Worm (Caenorhabditis elegans) whole organism, L2 larva: ENCODE data around the gene F10B5.3.

Experiments
- R02D3.7 ChIP-seq: fragments of 150-350 bp; optimal IDR thresholded peaks from 2 replicates; lab custom pipeline; 2014; ENCODE audit warnings: missing biosample characterization, missing genetic modification characterization
- Y55F3AM.14 ChIP-seq: fragments of 200-800 bp; sonication (Bioruptor generic); optimal IDR thresholded peaks from 2 replicates; lab custom pipeline; 2018; ENCODE audit warnings: mild to moderate bottlenecking, missing genetic modification characterization, missing compliant biosample characterization
- blmp-1 ChIP-seq: sonication (generic microtip); optimal IDR thresholded peaks from 2 replicates; lab custom pipeline; 2017; ENCODE audit warnings: missing genetic modification characterization, mild to moderate bottlenecking, missing compliant biosample characterization, antibody characterized with exemption, moderate library complexity; ENCODE audit not compliant: insufficient read depth
- ceh-16 ChIP-seq: fragments of 150-350 bp; optimal IDR thresholded peaks from 2 replicates; lab custom pipeline; 2014; ENCODE audit warnings: missing biosample characterization, missing genetic modification characterization
- ceh-82 ChIP-seq: fragments of 150-350 bp; optimal IDR thresholded peaks from 2 replicates; lab custom pipeline; 2014; ENCODE audit warnings: missing biosample characterization, missing genetic modification characterization
- crh-2 ChIP-seq: sonication (generic microtip); optimal IDR thresholded peaks from 2 replicates; lab custom pipeline; 2017; ENCODE audit warnings: missing biosample characterization, missing genetic modification characterization
- egl-27 ChIP-seq: sonication (generic microtip); optimal IDR thresholded peaks from 3 replicates; lab custom pipeline; 2017; ENCODE audit warnings: missing biosample characterization, missing genetic modification reagents, missing genetic modification characterization
- elt-1 ChIP-seq: fragments of 150-350 bp; optimal IDR thresholded peaks from 2 replicates; lab custom pipeline; 2014; ENCODE audit warnings: missing biosample characterization, missing genetic modification characterization
- elt-3 ChIP-seq: sonication (generic microtip); optimal IDR thresholded peaks from 2 replicates; lab custom pipeline; 2017; ENCODE audit warnings: missing biosample characterization, missing genetic modification characterization
- fos-1 ChIP-seq: fragments of 150-350 bp; optimal IDR thresholded peaks from 2 replicates; lab custom pipeline; 2014; ENCODE audit warnings: missing biosample characterization, missing genetic modification characterization
- lin-13 ChIP-seq: fragments of 150-350 bp; optimal IDR thresholded peaks from 2 replicates; lab custom pipeline; 2014; ENCODE audit warnings: missing biosample characterization, missing genetic modification reagents, missing genetic modification characterization
- lin-39 ChIP-seq: fragments of 150-350 bp; optimal IDR thresholded peaks from 2 replicates; lab custom pipeline; 2014; ENCODE audit warnings: missing biosample characterization, missing genetic modification reagents, missing genetic modification characterization
- lsy-2 ChIP-seq, 2 experiments: fragments of 150-350 bp in 1 of 2; sonication (generic microtip) in 1 of 2; optimal IDR thresholded peaks; 2 replicates each; lab custom pipeline; 2014 to 2017; ENCODE audit warnings: missing biosample characterization in 2 of 2, missing genetic modification characterization in 2 of 2
- mab-5 ChIP-seq: fragments of 150-350 bp; optimal IDR thresholded peaks from 2 replicates; lab custom pipeline; 2014; ENCODE audit warnings: missing biosample characterization, missing genetic modification characterization
- mbf-1 ChIP-seq: sonication (generic microtip); optimal IDR thresholded peaks from 2 replicates; lab custom pipeline; 2017; ENCODE audit warnings: missing biosample characterization, missing genetic modification characterization
- nhr-10 ChIP-seq: sonication (generic microtip); optimal IDR thresholded peaks from 2 replicates; lab custom pipeline; 2017; ENCODE audit warnings: missing biosample characterization, missing genetic modification characterization
- nhr-11 ChIP-seq: fragments of 150-350 bp; optimal IDR thresholded peaks from 2 replicates; lab custom pipeline; 2014; ENCODE audit warnings: missing biosample characterization, missing genetic modification characterization
- nhr-12 ChIP-seq: fragments of 150-350 bp; optimal IDR thresholded peaks from 2 replicates; lab custom pipeline; 2014; ENCODE audit warnings: missing biosample characterization, missing genetic modification characterization
- nhr-129 ChIP-seq: fragments of 150-350 bp; optimal IDR thresholded peaks from 2 replicates; lab custom pipeline; 2014; ENCODE audit warnings: missing biosample characterization, missing genetic modification characterization
- nhr-23 ChIP-seq: fragments of 150-350 bp; optimal IDR thresholded peaks from 2 replicates; lab custom pipeline; 2014; ENCODE audit warnings: missing biosample characterization, missing genetic modification reagents, missing genetic modification characterization
- nhr-237 ChIP-seq: fragments of 150-350 bp; optimal IDR thresholded peaks from 2 replicates; lab custom pipeline; 2014; ENCODE audit warnings: missing biosample characterization, missing genetic modification characterization
- nhr-25 ChIP-seq: fragments of 150-350 bp; sonication (generic microtip); optimal IDR thresholded peaks from 3 replicates; lab custom pipeline; 2014; ENCODE audit warnings: missing biosample characterization, missing genetic modification characterization
- nhr-6 ChIP-seq: fragments of 150-350 bp; optimal IDR thresholded peaks from 2 replicates; lab custom pipeline; 2014; ENCODE audit warnings: missing biosample characterization, missing genetic modification characterization
- nhr-77 ChIP-seq: fragments of 150-350 bp; optimal IDR thresholded peaks from 2 replicates; lab custom pipeline; 2014; ENCODE audit warnings: missing biosample characterization, missing genetic modification characterization
- peb-1 ChIP-seq: fragments of 150-350 bp; optimal IDR thresholded peaks from 2 replicates; lab custom pipeline; 2014; ENCODE audit warnings: missing biosample characterization, missing genetic modification characterization
- sem-4 ChIP-seq: fragments of 150-350 bp; optimal IDR thresholded peaks from 2 replicates; lab custom pipeline; 2014; ENCODE audit warnings: missing biosample characterization, missing genetic modification reagents, missing genetic modification characterization
- sma-3 ChIP-seq: sonication (generic microtip); optimal IDR thresholded peaks from 2 replicates; lab custom pipeline; 2016; ENCODE audit warnings: missing genetic modification reagents, missing genetic modification characterization, missing compliant biosample characterization
- sma-9 ChIP-seq, 2 experiments: fragments of 150-350 bp in 1 of 2; sonication (generic microtip) in 1 of 2; optimal IDR thresholded peaks; 2 replicates each; lab custom pipeline; 2014 to 2016; ENCODE audit warnings: missing genetic modification characterization in 2 of 2, mild to moderate bottlenecking in 1 of 2, missing biosample characterization in 1 of 2, missing compliant biosample characterization in 1 of 2, missing genetic modification reagents in 1 of 2, moderate library complexity in 1 of 2
- snpc-4 ChIP-seq: fragments of 150-350 bp; optimal IDR thresholded peaks from 2 replicates; lab custom pipeline; 2014; ENCODE audit warnings: missing biosample characterization, missing genetic modification characterization
- unc-39 ChIP-seq: fragments of 150-350 bp; optimal IDR thresholded peaks from 2 replicates; lab custom pipeline; 2014; ENCODE audit warnings: missing biosample characterization, missing genetic modification characterization
- unc-55 ChIP-seq: fragments of 150-350 bp; sonication (generic microtip); optimal IDR thresholded peaks from 3 replicates; lab custom pipeline; 2014; ENCODE audit warnings: missing biosample characterization, missing genetic modification reagents, missing genetic modification characterization
- unc-62 ChIP-seq: fragments of 150-350 bp; optimal IDR thresholded peaks from 2 replicates; lab custom pipeline; 2014; ENCODE audit warnings: missing biosample characterization, missing genetic modification reagents, missing genetic modification characterization
- zag-1 ChIP-seq: fragments of 150-350 bp; optimal IDR thresholded peaks from 2 replicates; lab custom pipeline; 2014; ENCODE audit warnings: missing biosample characterization, missing genetic modification characterization
- ztf-1 ChIP-seq: fragments of 200-800 bp; sonication (Bioruptor generic); conservative IDR thresholded peaks from 2 replicates; pipeline ENCODE4 v1.3.6; 2022; ENCODE audit warnings: missing genetic modification characterization, missing compliant biosample characterization
- ztf-11 ChIP-seq: sonication (generic microtip); optimal IDR thresholded peaks from 2 replicates; lab custom pipeline; 2017; ENCODE audit warnings: missing biosample characterization, missing genetic modification characterization
- ztf-4 ChIP-seq: fragments of 150-350 bp; optimal IDR thresholded peaks from 2 replicates; lab custom pipeline; 2014; ENCODE audit warnings: missing biosample characterization, missing genetic modification characterization

The F10B5.3 gene

ce11 chrII:8181437-8181836 lies 31.6 kb upstream of the F10B5.3 start, which contains the start of gene dylt-3:
Gene dylt-3 (plus strand): TSS chrII:8181737.
- TF ChIP-seq fos-1 (tag; lab: Kevin White, UChicago) (no peak), nhr-6 (tag; lab: Kevin White, UChicago) (no peak), elt-3 (tag; lab: Kevin White, UChicago) (no peak), nhr-237 (tag; lab: Kevin White, UChicago) (no peak), ztf-1 (GFP tag; lab: Robert Waterston, UW) (no peak), blmp-1 (tag; lab: Kevin White, UChicago) (no peak), nhr-11 (tag; lab: Kevin White, UChicago) (no peak), lsy-2 (tag; optimal IDR thresholded peaks at IDR 0.05; lab: Kevin White, UChicago) (no peak), sma-9 (GFP tag; optimal IDR thresholded peaks at IDR 0.05; lab: Kevin White, UChicago) (no peak), sma-9 (tag; optimal IDR thresholded peaks at IDR 0.05; lab: Kevin White, UChicago) (no peak), sma-3 (GFP tag; lab: Kevin White, UChicago) (no peak), mbf-1 (tag; lab: Kevin White, UChicago) (no peak), ceh-82 (tag; lab: Kevin White, UChicago) (no peak), unc-39 (tag; lab: Kevin White, UChicago) (no peak), sem-4 (tag; lab: Kevin White, UChicago) (no peak), nhr-10 (no peak)

- no peak for TF ChIP-seq nhr-237 (tag; lab: Kevin White, UChicago)
- no peak for TF ChIP-seq nhr-23 (tag; lab: Kevin White, UChicago)
- TF ChIP-seq Y55F3AM.14 (GFP tag; lab: Kevin White, UChicago), result no peak
- TF ChIP-seq peb-1, result no peak
- no peak for TF ChIP-seq ceh-16 (tag; lab: Kevin White, UChicago)
- TF ChIP-seq egl-27, result no peak
- TF ChIP-seq ztf-11 (tag; lab: Kevin White, UChicago), result no peak
- no peak for TF ChIP-seq fos-1 (tag; lab: Kevin White, UChicago)
- TF ChIP-seq zag-1, result no peak
These were observed 30.5 kb upstream of the F10B5.3 start, which contains the start of gene T05C12.4 for ce11 chrII:8180281-8180680. Gene T05C12.4 (minus strand): TSS chrII:8180381.

- TF ChIP-seq elt-3 (tag; lab: Kevin White, UChicago) (no peak), mab-5 (tag; lab: Kevin White, UChicago) (no peak), lin-39 (tag; lab: Kevin White, UChicago) (no peak), unc-55 (GFP tag; lab: Kevin White, UChicago) (no peak), lsy-2 (tag; optimal IDR thresholded peaks at IDR 0.05; lab: Kevin White, UChicago) (no peak), egl-27 (no peak), R02D3.7 (tag; lab: Kevin White, UChicago) (no peak), nhr-25 (tag; lab: Kevin White, UChicago) (no peak), elt-1 (tag; lab: Kevin White, UChicago) (no peak), snpc-4 (tag; lab: Kevin White, UChicago) (no peak), mbf-1 (tag; lab: Kevin White, UChicago) (no peak), nhr-77 (no peak), ztf-4 (tag; lab: Kevin White, UChicago) (no peak)
- TF ChIP-seq, all 48 proteins: peak for 0
These were observed 28.8 kb upstream of the F10B5.3 start for ce11 chrII:8178614-8179013.

- TF ChIP-seq fos-1 (tag; lab: Kevin White, UChicago) (no peak), nhr-129 (tag; lab: Kevin White, UChicago) (no peak), unc-39 (tag; lab: Kevin White, UChicago) (no peak), sem-4 (tag; lab: Kevin White, UChicago) (no peak), mbf-1 (tag; lab: Kevin White, UChicago) (no peak), nhr-12 (no peak), zag-1 (no peak), lin-13 (no peak), crh-2 (tag; lab: Kevin White, UChicago) (no peak), elt-3 (tag; lab: Kevin White, UChicago) (no peak), nhr-77 (no peak), lsy-2 (tag; optimal IDR thresholded peaks at IDR 0.05; lab: Kevin White, UChicago) (no peak), elt-1 (tag; lab: Kevin White, UChicago) (no peak), unc-62 (GFP tag; lab: Kevin White, UChicago) (no peak), ztf-11 (tag; lab: Kevin White, UChicago) (no peak), nhr-6 (tag; lab: Kevin White, UChicago) (no peak)
These were observed 27.3 kb upstream of the F10B5.3 start, which contains the start of gene acr-14 for ce11 chrII:8177095-8177494. Gene acr-14 (minus strand): TSS chrII:8177195.
